Worm (Caenorhabditis elegans): ENCODE results near the gene Y82E9BR.8.

ce11 chrIII:1347003-1347402 lies 10.9 kb downstream of the Y82E9BR.8 start:
- no peak for TF ChIP-seq zag-1 (tag; optimal IDR thresholded peaks at IDR 0.05)
- no peak for TF ChIP-seq ama-1 (optimal IDR thresholded peaks at IDR 0.05)
- TF ChIP-seq nhr-12 (tag; optimal IDR thresholded peaks at IDR 0.05), result no peak
- no peak for TF ChIP-seq blmp-1 (tag; optimal IDR thresholded peaks at IDR 0.05; ENCODE audit: insufficient read depth)
- no peak for TF ChIP-seq nhr-77 (tag; optimal IDR thresholded peaks at IDR 0.05)
- TF ChIP-seq ZK546.5 (tag; optimal IDR thresholded peaks at IDR 0.05), result no peak
- TF ChIP-seq crh-2 (tag; optimal IDR thresholded peaks at IDR 0.05), result no peak
